Worm (Caenorhabditis elegans) whole organism, young adult: ENCODE data around the gene F56D3.1.

Experiments used
- B0019.2 ChIP-seq: fragments of 200-800 bp; sonication (Bioruptor generic); conservative IDR thresholded peaks from 2 replicates; pipeline ENCODE4 v1.3.6; 2022; ENCODE audit warnings: missing genetic modification reagents, missing genetic modification characterization, missing compliant biosample characterization
- B0261.1 ChIP-seq: sonication (generic microtip); optimal IDR thresholded peaks from 2 replicates; lab custom pipeline; 2016; ENCODE audit warnings: mild to moderate bottlenecking, missing genetic modification characterization, moderate library complexity, missing compliant biosample characterization
- F55B11.4 ChIP-seq: sonication (generic microtip); optimal IDR thresholded peaks from 2 replicates; lab custom pipeline; 2016; ENCODE audit warnings: missing compliant biosample characterization, missing genetic modification characterization, borderline replicate concordance; ENCODE audit not compliant: insufficient read depth
- K12H6.12 ChIP-seq: fragments of 200-800 bp; sonication (Bioruptor generic); optimal IDR thresholded peaks from 2 replicates; lab custom pipeline; 2018; ENCODE audit warnings: mild to moderate bottlenecking, missing genetic modification characterization, missing compliant biosample characterization
- ZK185.1 ChIP-seq: sonication (generic microtip); optimal IDR thresholded peaks from 2 replicates; lab custom pipeline; 2016; ENCODE audit warnings: mild to moderate bottlenecking, missing genetic modification characterization, missing compliant biosample characterization; ENCODE audit not compliant: poor library complexity, severe bottlenecking
- attf-5 ChIP-seq: fragments of 200-800 bp; sonication (Bioruptor generic); optimal IDR thresholded peaks from 2 replicates; lab custom pipeline; 2018; ENCODE audit warnings: mild to moderate bottlenecking, missing genetic modification characterization, missing compliant biosample characterization
- cebp-1 ChIP-seq, 2 experiments: fragments of 200-800 bp in 1 of 2; sonication (Bioruptor generic) in 1 of 2; sonication (generic microtip) in 1 of 2; IDR thresholded peaks in 1 of 2; optimal IDR thresholded peaks in 1 of 2; 2 replicates each; pipeline versions ENCODE4 v1.3.6 to Lab custom; 2017 to 2022; ENCODE audit warnings: missing compliant biosample characterization in 2 of 2, missing genetic modification characterization in 2 of 2, mild to moderate bottlenecking in 1 of 2, missing genetic modification reagents in 1 of 2, moderate library complexity in 1 of 2
- cebp-2 ChIP-seq: fragments of 200-800 bp; sonication (Bioruptor generic); IDR thresholded peaks from 2 replicates; pipeline ENCODE4 v1.3.6; 2022; ENCODE audit warnings: missing genetic modification characterization, missing compliant biosample characterization
- ceh-27 ChIP-seq: fragments of 200-800 bp; sonication (Bioruptor generic); optimal IDR thresholded peaks from 2 replicates; lab custom pipeline; 2018; ENCODE audit warnings: mild to moderate bottlenecking, missing genetic modification characterization, moderate library complexity, missing compliant biosample characterization
- ceh-40 ChIP-seq: fragments of 200-800 bp; sonication (Bioruptor generic); IDR thresholded peaks from 2 replicates; pipeline ENCODE4 v1.3.6; 2022; ENCODE audit warnings: missing genetic modification characterization, missing compliant biosample characterization
- ceh-79 ChIP-seq: sonication (generic microtip); optimal IDR thresholded peaks from 2 replicates; lab custom pipeline; 2017; ENCODE audit warnings: mild to moderate bottlenecking, missing genetic modification characterization, missing compliant biosample characterization
- dox-1 ChIP-seq: fragments of 200-800 bp; sonication (Bioruptor generic); IDR thresholded peaks from 2 replicates; pipeline ENCODE4 v1.3.6; 2022; ENCODE audit warnings: missing genetic modification reagents, missing genetic modification characterization, missing compliant biosample characterization
- dpff-1 ChIP-seq: sonication (generic microtip); optimal IDR thresholded peaks from 2 replicates; lab custom pipeline; 2017; ENCODE audit warnings: mild to moderate bottlenecking, missing genetic modification characterization, missing compliant biosample characterization
- efl-1 ChIP-seq: fragments of 150-350 bp; optimal IDR thresholded peaks from 2 replicates; lab custom pipeline; 2014; ENCODE audit warnings: missing biosample characterization, missing genetic modification reagents, missing genetic modification characterization
- egrh-3 ChIP-seq: fragments of 200-800 bp; sonication (Bioruptor generic); IDR thresholded peaks from 2 replicates; pipeline ENCODE4 v1.3.6; 2022; ENCODE audit warnings: missing genetic modification reagents, missing genetic modification characterization, missing compliant biosample characterization
- ekl-4 ChIP-seq: fragments of 200-800 bp; sonication (Bioruptor generic); IDR thresholded peaks from 2 replicates; pipeline ENCODE4 v1.3.6; 2022; ENCODE audit warnings: missing genetic modification reagents, missing genetic modification characterization, missing compliant biosample characterization
- him-1 ChIP-seq: sonication (generic microtip); optimal IDR thresholded peaks from 2 replicates; lab custom pipeline; 2016; ENCODE audit warnings: missing genotype, missing genetic modification reagents, missing genetic modification characterization, missing compliant biosample characterization
- hlh-12 ChIP-seq: sonication (generic microtip); optimal IDR thresholded peaks from 2 replicates; lab custom pipeline; 2016; ENCODE audit warnings: missing genetic modification characterization, missing compliant biosample characterization
- hsf-1 ChIP-seq: fragments of 200-800 bp; sonication (Bioruptor generic); IDR thresholded peaks from 2 replicates; pipeline ENCODE4 v1.3.6; 2022; ENCODE audit warnings: missing genetic modification reagents, missing genetic modification characterization, missing compliant biosample characterization
- let-607 ChIP-seq, 2 experiments: fragments of 200-800 bp in 1 of 2; sonication (Bioruptor generic) in 1 of 2; sonication (generic microtip) in 1 of 2; optimal IDR thresholded peaks; 2 replicates each; lab custom pipeline; 2016 to 2018; ENCODE audit warnings: mild to moderate bottlenecking in 2 of 2, missing compliant biosample characterization in 2 of 2, missing genetic modification characterization in 2 of 2, moderate library complexity in 2 of 2, missing genotype in 1 of 2
- lin-35 ChIP-seq, 3 experiments: fragments of 150-350 bp in 2 of 3; sonication (generic microtip) in 1 of 3; optimal IDR thresholded peaks; 2 replicates each; lab custom pipeline; 2014 to 2018; ENCODE audit warnings: missing biosample characterization in 3 of 3, missing genetic modification characterization in 3 of 3, missing genetic modification reagents in 3 of 3
- lin-54 ChIP-seq: fragments of 200-800 bp; sonication (Bioruptor generic); optimal IDR thresholded peaks from 2 replicates; lab custom pipeline; 2018; ENCODE audit warnings: mild to moderate bottlenecking, missing genetic modification characterization, missing compliant biosample characterization
- lir-1 ChIP-seq: fragments of 200-800 bp; sonication (Bioruptor generic); conservative IDR thresholded peaks from 2 replicates; pipeline ENCODE4 v1.3.6; 2022; ENCODE audit warnings: missing genetic modification reagents, missing genetic modification characterization, missing compliant biosample characterization
- lsl-1 ChIP-seq: fragments of 200-800 bp; sonication (Bioruptor generic); optimal IDR thresholded peaks from 2 replicates; lab custom pipeline; 2018; ENCODE audit warnings: mild to moderate bottlenecking, missing genetic modification characterization, moderate library complexity, missing compliant biosample characterization
- lsy-27 ChIP-seq: sonication (generic microtip); optimal IDR thresholded peaks from 2 replicates; lab custom pipeline; 2017; ENCODE audit warnings: missing genetic modification characterization, mild to moderate bottlenecking, missing compliant biosample characterization, antibody characterized with exemption, missing genotype, borderline replicate concordance; ENCODE audit not compliant: insufficient read depth
- madf-6 ChIP-seq: fragments of 200-800 bp; sonication (Bioruptor generic); IDR thresholded peaks from 2 replicates; pipeline ENCODE4 v1.3.6; 2022; ENCODE audit warnings: missing genetic modification reagents, missing genetic modification characterization, missing compliant biosample characterization
- mxl-1 ChIP-seq: sonication (generic microtip); optimal IDR thresholded peaks from 2 replicates; lab custom pipeline; 2016; ENCODE audit warnings: missing genetic modification characterization, missing compliant biosample characterization
- nhr-80 ChIP-seq: sonication (generic microtip); optimal IDR thresholded peaks from 2 replicates; lab custom pipeline; 2016; ENCODE audit warnings: missing genetic modification characterization, missing compliant biosample characterization
- pbrm-1 ChIP-seq: fragments of 200-800 bp; sonication (Bioruptor generic); IDR thresholded peaks from 2 replicates; pipeline ENCODE4 v1.3.6; 2022; ENCODE audit warnings: missing genetic modification reagents, missing genetic modification characterization, missing compliant biosample characterization
- repo-1 ChIP-seq: sonication (generic microtip); optimal IDR thresholded peaks from 2 replicates; lab custom pipeline; 2017; ENCODE audit warnings: mild to moderate bottlenecking, missing genetic modification characterization, missing compliant biosample characterization
- sdz-38 ChIP-seq: sonication (generic microtip); optimal IDR thresholded peaks from 2 replicates; lab custom pipeline; 2016; ENCODE audit warnings: missing genotype, missing genetic modification characterization, missing compliant biosample characterization
- somi-1 ChIP-seq: fragments of 200-800 bp; sonication (Bioruptor generic); optimal IDR thresholded peaks from 2 replicates; lab custom pipeline; 2018; ENCODE audit warnings: mild to moderate bottlenecking, missing genetic modification characterization, missing compliant biosample characterization
- zfh-2 ChIP-seq: fragments of 200-800 bp; sonication (Bioruptor generic); conservative IDR thresholded peaks from 2 replicates; pipeline ENCODE4 v1.3.6; 2022; ENCODE audit warnings: missing genetic modification reagents, missing genetic modification characterization, missing compliant biosample characterization
- ztf-22 ChIP-seq: fragments of 200-800 bp; sonication (Bioruptor generic); optimal IDR thresholded peaks from 2 replicates; lab custom pipeline; 2018; ENCODE audit warnings: mild to moderate bottlenecking, missing genetic modification characterization, moderate library complexity, missing compliant biosample characterization
- ztf-3 ChIP-seq: fragments of 200-800 bp; sonication (Bioruptor generic); optimal IDR thresholded peaks from 2 replicates; lab custom pipeline; 2018; ENCODE audit warnings: mild to moderate bottlenecking, missing genetic modification characterization, missing compliant biosample characterization

The F56D3.1 gene

ce11 chrII:4122899-4123298, 23.2 kb upstream of the F56D3.1 start:
- peak; percentile 62 for TF ChIP-seq madf-6 (GFP tag; lab: Robert Waterston, UW)
- no peak for TF ChIP-seq sdz-38 (tag; lab: Kevin White, UChicago)
- peak; percentile 52 for TF ChIP-seq efl-1 (GFP tag; lab: Kevin White, UChicago)

ce11 chrII:4125239-4125638, 20.9 kb upstream of the F56D3.1 start:
- TF ChIP-seq cebp-1 (GFP tag; IDR thresholded peaks at IDR 0.05; lab: Robert Waterston, UW) (no peak), cebp-1 (tag; optimal IDR thresholded peaks at IDR 0.05; lab: Kevin White, UChicago) (no peak), ceh-40 (GFP tag; lab: Robert Waterston, UW) (no peak), him-1 (tag; lab: Kevin White, UChicago) (no peak), mxl-1 (tag; lab: Kevin White, UChicago) (no peak), hsf-1 (GFP tag; lab: Robert Waterston, UW) (no peak)

- TF ChIP-seq lin-35 (GFP tag; optimal IDR thresholded peaks at IDR 0.05; lab: Kevin White, UChicago) (no peak), K12H6.12 (tag; lab: Kevin White, UChicago) (no peak), repo-1 (no peak), pbrm-1 (GFP tag; lab: Robert Waterston, UW) (no peak), F55B11.4 (tag; lab: Kevin White, UChicago) (no peak), ceh-27 (no peak), sdz-38 (tag; lab: Kevin White, UChicago) (no peak), B0261.1 (tag; lab: Kevin White, UChicago) (no peak), cebp-2 (no peak), ZK185.1 (tag; lab: Kevin White, UChicago) (no peak), let-607 (tag; optimal IDR thresholded peaks at IDR 0.05; lab: Kevin White, UChicago) (no peak), B0019.2 (GFP tag; lab: Robert Waterston, UW) (no peak), hlh-12 (tag; lab: Kevin White, UChicago) (no peak), ceh-79 (no peak), nhr-80 (tag; lab: Kevin White, UChicago) (no peak), dpff-1 (no peak), somi-1 (GFP tag; lab: Kevin White, UChicago) (no peak), lsy-27 (tag; lab: Kevin White, UChicago) (no peak), dox-1 (GFP tag; lab: Robert Waterston, UW) (no peak), ekl-4 (GFP tag; lab: Robert Waterston, UW) (no peak)
Observed at ce11 chrII:4129450-4129849, 16.7 kb upstream of the F56D3.1 start.

ce11 chrII:4130074-4130663, 16.0 kb upstream of the F56D3.1 start:
- TF ChIP-seq lir-1 (GFP tag; lab: Robert Waterston, UW), result 0 out of 2 replicates have a peak, but pooled peaks have one; percentile 38
- TF ChIP-seq ztf-22, result peak; percentile 12
- TF ChIP-seq lsl-1 (GFP tag; lab: Kevin White, UChicago), result peak; percentile 9
- peak; percentile 48 for TF ChIP-seq egrh-3 (GFP tag; lab: Robert Waterston, UW)
- TF ChIP-seq attf-5, result peak; percentile 11
- TF ChIP-seq lin-54 (GFP tag; lab: Kevin White, UChicago), result peak; percentile 1
- peak; percentile 69 for TF ChIP-seq ztf-3
- 0 out of 2 replicates have a peak, but pooled peaks have one; percentile 29 for TF ChIP-seq zfh-2 (GFP tag; lab: Robert Waterston, UW)
- TF ChIP-seq, all 124 proteins: peak for 8; not testable (repeated sequence) for 116
